Fruit fly (Drosophila melanogaster) whole organism: ENCODE measurements around the gene CG17930.

ENCODE experiments used
- CG8478 ChIP-seq: fragments of >200 bp; optimal IDR thresholded peaks from 2 replicates; lab custom pipeline; 2018; ENCODE audit warnings: inconsistent platforms
- Dll ChIP-seq: fragments of >200 bp; optimal IDR thresholded peaks from 2 replicates; lab custom pipeline; 2017
- EcR ChIP-seq, 2 experiments: fragments of >200 bp; optimal IDR thresholded peaks; 2 replicates each; lab custom pipeline; 2017; ENCODE audit warnings: missing biosample characterization in 2 of 2, missing genetic modification characterization in 2 of 2, missing genetic modification reagents in 2 of 2
- pan ChIP-seq: fragments of >200 bp; optimal IDR thresholded peaks from 2 replicates; lab custom pipeline; 2017
- psq ChIP-seq: fragments of >200 bp; optimal IDR thresholded peaks from 2 replicates; lab custom pipeline; 2017
- usp ChIP-seq: fragments of >200 bp; optimal IDR thresholded peaks from 2 replicates; lab custom pipeline; 2017; ENCODE audit warnings: missing biosample characterization, missing genetic modification characterization, mixed read lengths

The CG17930 gene

DNA sequence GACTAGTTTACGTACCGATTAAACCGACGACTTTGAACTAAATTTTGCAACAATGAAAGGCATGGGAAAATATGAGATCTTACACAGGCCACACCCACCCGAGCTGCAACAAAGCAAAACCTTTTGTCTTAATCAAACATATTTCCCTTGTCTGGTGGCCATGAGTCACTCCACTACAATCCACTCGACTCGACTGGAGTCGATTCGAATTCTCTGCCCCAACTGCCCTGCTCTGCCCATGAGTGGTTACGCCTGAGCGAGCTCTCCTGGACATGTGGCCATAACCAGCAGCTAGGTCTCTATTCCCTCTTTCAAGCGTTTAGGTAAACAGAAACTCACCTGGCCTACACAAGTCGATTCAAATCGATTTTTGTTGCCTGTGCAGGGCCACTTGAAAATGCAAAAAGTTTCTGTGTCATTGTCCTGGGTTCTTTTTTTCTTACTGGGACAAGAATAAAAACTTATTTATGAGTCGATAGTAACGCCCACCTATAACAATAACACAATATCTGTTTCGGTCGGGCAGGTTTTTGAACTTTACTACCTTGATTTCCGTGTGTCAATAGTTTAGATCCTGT lies 38.8 kb upstream of the CG17930 start:
- TF ChIP-seq Dll (lab: Kevin White, UChicago) = no peak
- no peak for TF ChIP-seq usp (GFP tag; lab: Kevin White, UChicago)
- no peak for TF ChIP-seq CG8478 (lab: Kevin White, UChicago)
- TF ChIP-seq psq = no peak
- TF ChIP-seq pan = no peak
- no peak for TF ChIP-seq EcR (GFP tag; optimal IDR thresholded peaks at IDR 0.05; lab: Kevin White, UChicago)

DNA sequence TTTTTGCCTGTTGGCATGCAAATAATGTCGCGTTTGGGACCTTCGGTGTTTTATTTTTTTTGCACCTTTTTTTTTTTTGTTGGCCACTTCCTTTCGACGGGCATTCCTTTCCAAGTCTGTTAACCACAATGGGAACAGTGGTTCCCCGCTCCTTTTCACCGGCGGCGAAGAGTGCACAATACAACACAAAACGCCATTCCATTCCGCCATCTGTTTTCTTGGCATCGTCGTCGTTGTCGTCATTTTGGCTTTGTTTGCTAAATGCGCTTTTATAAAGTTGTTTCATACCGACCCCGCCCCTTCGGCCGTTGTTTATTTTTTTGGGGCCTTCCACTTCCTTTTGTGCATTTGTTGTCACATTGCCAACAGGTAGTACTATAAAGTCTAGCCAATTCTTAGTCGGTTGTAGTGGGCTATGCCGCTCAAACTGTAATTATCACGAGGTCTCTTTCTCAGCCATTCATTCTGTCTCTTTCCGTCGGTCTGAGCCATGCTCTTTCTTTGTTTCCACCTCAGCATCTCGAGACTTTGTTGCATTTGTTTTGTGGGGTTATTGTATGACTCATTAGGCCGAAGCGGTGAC lies 37.3 kb upstream of the CG17930 start:
- TF ChIP-seq pan = no peak
- TF ChIP-seq EcR (GFP tag; optimal IDR thresholded peaks at IDR 0.05; lab: Kevin White, UChicago) = peak in 1 of 2 experiments; percentile 36

DNA sequence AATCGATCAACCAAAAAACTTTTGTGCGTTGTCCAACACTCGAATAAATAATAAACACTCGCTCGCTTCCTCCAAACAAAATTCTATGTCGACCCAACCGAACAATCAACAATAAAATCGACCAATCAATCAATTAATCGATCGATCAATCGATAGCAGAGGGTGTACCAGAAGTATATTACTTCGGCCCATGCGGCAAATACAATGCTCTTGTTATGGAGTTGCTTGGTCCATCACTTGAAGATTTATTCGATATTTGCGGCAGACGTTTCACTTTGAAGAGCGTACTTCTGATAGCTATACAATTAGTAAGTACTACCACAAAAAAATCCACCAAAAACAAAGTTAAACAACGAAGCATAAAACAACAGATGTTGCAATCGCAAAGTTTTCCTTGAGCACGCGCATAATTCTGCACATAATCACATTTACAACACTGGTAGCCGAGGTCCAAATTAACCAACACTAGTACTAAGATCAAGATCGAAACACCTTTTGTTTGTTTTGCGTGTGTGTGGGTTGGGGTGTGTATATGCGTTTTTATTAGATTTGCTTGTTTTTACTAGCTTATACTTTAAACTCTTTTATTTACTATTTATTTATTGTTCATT lies 32.0 kb upstream of the CG17930 start:
- TF ChIP-seq CG8478 (lab: Kevin White, UChicago) (no peak), EcR (GFP tag; optimal IDR thresholded peaks at IDR 0.05; lab: Kevin White, UChicago) (no peak), pan (no peak), Dll (lab: Kevin White, UChicago) (no peak)

dm6 chr3R:16305185-16305989 lies 22.3 kb upstream of the CG17930 start, which contains the start of gene Zip89B:
Gene Zip89B, plus strand, starts transcription at chr3R:16305758.
- TF ChIP-seq psq (no peak), EcR (GFP tag; optimal IDR thresholded peaks at IDR 0.05; lab: Kevin White, UChicago) (peak in 1 of 2 experiments; percentile 59), pan (no peak)

DNA sequence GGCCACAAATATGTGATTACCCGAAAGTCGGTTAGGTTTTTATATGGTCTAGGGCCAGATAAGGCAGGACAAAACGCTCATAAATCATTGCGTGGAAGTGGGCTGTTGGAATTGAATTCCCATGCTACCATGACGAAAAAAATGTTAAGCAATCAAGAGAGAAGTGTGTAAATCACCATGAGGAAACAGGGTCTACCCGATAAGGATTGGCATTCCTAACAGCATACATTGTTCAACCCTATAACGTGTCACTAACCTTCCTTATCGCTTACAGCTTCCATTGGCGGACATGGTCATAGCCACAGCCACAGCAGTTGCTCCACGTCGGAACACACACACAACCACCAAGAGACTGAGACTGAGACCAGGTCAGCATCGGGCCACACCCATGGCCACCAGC lies 19.6 kb upstream of the CG17930 start:
- TF ChIP-seq EcR (GFP tag; optimal IDR thresholded peaks at IDR 0.05; lab: Kevin White, UChicago) = no peak
- no peak for TF ChIP-seq usp (GFP tag; lab: Kevin White, UChicago)
- TF ChIP-seq Dll (lab: Kevin White, UChicago) = no peak
- TF ChIP-seq psq = no peak
- TF ChIP-seq pan = no peak
- TF ChIP-seq CG8478 (lab: Kevin White, UChicago) = no peak

- TF ChIP-seq psq (no peak), usp (GFP tag; lab: Kevin White, UChicago) (no peak), pan (no peak), Dll (lab: Kevin White, UChicago) (no peak), CG8478 (lab: Kevin White, UChicago) (no peak)
These were observed 18.2 kb upstream of the CG17930 start for dm6 chr3R:16309302-16310080.

DNA sequence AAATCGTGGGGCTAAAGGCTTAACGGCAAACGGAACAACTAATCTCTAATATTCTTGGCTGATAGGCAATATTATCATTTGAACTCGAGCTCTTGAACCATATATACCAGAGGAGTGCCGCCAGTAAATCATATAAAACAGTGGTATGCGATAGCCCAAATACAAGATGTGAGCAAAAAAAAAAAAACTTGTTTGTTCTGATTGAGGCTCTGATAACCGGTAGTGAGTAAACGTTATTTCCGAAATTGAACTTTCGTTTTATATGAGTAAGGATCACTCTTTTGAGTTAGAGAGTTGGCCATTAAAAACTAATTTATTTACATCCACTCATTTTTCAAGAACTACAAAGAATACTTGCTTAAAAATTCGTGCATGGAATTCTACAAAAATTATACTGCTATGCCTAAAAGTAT lies 17.6 kb upstream of the CG17930 start:
- TF ChIP-seq Dll (lab: Kevin White, UChicago) = no peak
- TF ChIP-seq psq = no peak
- no peak for TF ChIP-seq CG8478 (lab: Kevin White, UChicago)
- no peak for TF ChIP-seq pan
- no peak for TF ChIP-seq EcR (GFP tag; optimal IDR thresholded peaks at IDR 0.05; lab: Kevin White, UChicago)
- no peak for TF ChIP-seq usp (GFP tag; lab: Kevin White, UChicago)

dm6 chr3R:16316747-16317146 lies 10.9 kb upstream of the CG17930 start:
- TF ChIP-seq usp (GFP tag; lab: Kevin White, UChicago) (no peak), EcR (GFP tag; optimal IDR thresholded peaks at IDR 0.05; lab: Kevin White, UChicago) (no peak), psq (no peak), Dll (lab: Kevin White, UChicago) (no peak), CG8478 (lab: Kevin White, UChicago) (no peak), pan (no peak)

dm6 chr3R:16321538-16321937 lies 6.1 kb upstream of the CG17930 start, which contains the start of gene CG44044:
Gene CG44044, plus strand, starts transcription at chr3R:16321838.
- TF ChIP-seq Dll (lab: Kevin White, UChicago) = no peak
- TF ChIP-seq EcR (GFP tag; optimal IDR thresholded peaks at IDR 0.05; lab: Kevin White, UChicago) = no peak
- no peak for TF ChIP-seq CG8478 (lab: Kevin White, UChicago)
- no peak for TF ChIP-seq usp (GFP tag; lab: Kevin White, UChicago)
- no peak for TF ChIP-seq pan

dm6 chr3R:16323093-16323492 lies 4.6 kb upstream of the CG17930 start, which contains the start of gene CG6901:
Gene CG6901, plus strand, starts transcription at chr3R:16323415.
- TF ChIP-seq pan (no peak), usp (GFP tag; lab: Kevin White, UChicago) (no peak), psq (no peak), EcR (GFP tag; optimal IDR thresholded peaks at IDR 0.05; lab: Kevin White, UChicago) (no peak), CG8478 (lab: Kevin White, UChicago) (no peak), Dll (lab: Kevin White, UChicago) (no peak)

DNA sequence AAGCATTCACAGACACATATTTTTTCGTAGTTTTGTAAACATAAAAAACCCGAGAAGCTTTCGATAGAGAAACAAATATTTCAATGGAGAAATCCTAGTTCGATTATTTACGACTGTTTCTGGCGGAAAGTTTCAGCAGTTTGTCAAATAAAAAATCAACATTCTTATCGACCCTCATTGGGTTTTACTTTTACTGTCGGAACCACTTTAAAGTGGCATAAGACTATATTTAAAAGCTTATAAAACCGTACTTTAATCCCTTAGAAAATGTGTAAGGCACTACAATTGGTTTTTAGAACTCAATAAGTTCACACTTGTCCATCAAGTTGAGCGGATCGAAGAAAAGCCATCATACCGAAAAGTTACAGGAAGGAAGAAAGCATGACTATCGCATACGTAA lies 2.5 kb upstream of the CG17930 start, which contains the start of gene CG17929:
Gene CG17929 (plus strand): TSS at position 301 of the 400 bp plus-strand sequence.
- no peak for TF ChIP-seq pan
- TF ChIP-seq Dll (lab: Kevin White, UChicago) = no peak
- TF ChIP-seq usp (GFP tag; lab: Kevin White, UChicago) = no peak
- no peak for TF ChIP-seq psq
- no peak for TF ChIP-seq EcR (GFP tag; optimal IDR thresholded peaks at IDR 0.05; lab: Kevin White, UChicago)
- no peak for TF ChIP-seq CG8478 (lab: Kevin White, UChicago)
